Worm (Caenorhabditis elegans) whole organism, young adult: ENCODE measurements around the gene srg-50.
A peak's percentile ranks its signal among the peaks of the same experiment; 100 is the strongest.

Experiments
- B0019.2 ChIP-seq: fragments of 200-800 bp; sonication (Bioruptor generic); conservative IDR thresholded peaks from 2 replicates; pipeline ENCODE4 v1.3.6; 2022; ENCODE audit warnings: missing genetic modification reagents, missing genetic modification characterization, missing compliant biosample characterization
- B0035.1 ChIP-seq: sonication (generic microtip); optimal IDR thresholded peaks from 2 replicates; lab custom pipeline; 2016; ENCODE audit warnings: missing genetic modification characterization, mild to moderate bottlenecking, missing compliant biosample characterization, missing genotype, missing genetic modification reagents
- B0261.1 ChIP-seq: sonication (generic microtip); optimal IDR thresholded peaks from 2 replicates; lab custom pipeline; 2016; ENCODE audit warnings: mild to moderate bottlenecking, missing genetic modification characterization, moderate library complexity, missing compliant biosample characterization
- D2030.7 ChIP-seq: fragments of 200-800 bp; sonication (Bioruptor generic); IDR thresholded peaks from 2 replicates; pipeline ENCODE4 v1.3.6; 2022; ENCODE audit warnings: missing genetic modification reagents, missing genetic modification characterization, missing compliant biosample characterization
- F10E7.11 ChIP-seq: sonication (generic microtip); optimal IDR thresholded peaks from 2 replicates; lab custom pipeline; 2017; ENCODE audit warnings: mild to moderate bottlenecking, missing genetic modification characterization, moderate library complexity, missing compliant biosample characterization
- F22D6.2 ChIP-seq: sonication (generic microtip); optimal IDR thresholded peaks from 2 replicates; lab custom pipeline; 2016; ENCODE audit warnings: mild to moderate bottlenecking, missing genetic modification characterization, missing compliant biosample characterization
- T26A5.8 ChIP-seq: sonication (generic microtip); optimal IDR thresholded peaks from 2 replicates; lab custom pipeline; 2016; ENCODE audit warnings: missing genetic modification characterization, missing compliant biosample characterization
- Y53G8AR.9 ChIP-seq: fragments of 200-800 bp; sonication (Bioruptor generic); conservative IDR thresholded peaks from 2 replicates; pipeline ENCODE4 v1.3.6; 2022; ENCODE audit warnings: missing genetic modification reagents, missing genetic modification characterization, missing compliant biosample characterization
- Y67H2A.10 ChIP-seq: fragments of 200-800 bp; sonication (Bioruptor generic); conservative IDR thresholded peaks from 2 replicates; pipeline ENCODE4 v1.3.6; 2022; ENCODE audit warnings: missing genetic modification reagents, missing genetic modification characterization, missing compliant biosample characterization
- Y95B8A.8 ChIP-seq: fragments of 200-800 bp; sonication (Bioruptor generic); IDR thresholded peaks from 2 replicates; pipeline ENCODE4 v1.3.6; 2022; ENCODE audit warnings: missing genetic modification reagents, missing genetic modification characterization, missing compliant biosample characterization
- akir-1 ChIP-seq: fragments of 200-800 bp; sonication (Bioruptor generic); optimal IDR thresholded peaks from 2 replicates; lab custom pipeline; 2018; ENCODE audit warnings: mild to moderate bottlenecking, missing genetic modification characterization, moderate library complexity, missing compliant biosample characterization
- ama-1 ChIP-seq, 3 experiments: fragments of 150-350 bp in 1 of 3; sonication (generic microtip) in 2 of 3; optimal IDR thresholded peaks; 2 replicates each; lab custom pipeline; 2014 to 2018; ENCODE audit warnings: missing biosample characterization in 2 of 3, missing genetic modification characterization in 2 of 3, missing genetic modification reagents in 2 of 3
- athp-1 ChIP-seq: sonication (generic microtip); optimal IDR thresholded peaks from 2 replicates; lab custom pipeline; 2017; ENCODE audit warnings: mild to moderate bottlenecking, missing genetic modification characterization, missing compliant biosample characterization
- attf-5 ChIP-seq: fragments of 200-800 bp; sonication (Bioruptor generic); optimal IDR thresholded peaks from 2 replicates; lab custom pipeline; 2018; ENCODE audit warnings: mild to moderate bottlenecking, missing genetic modification characterization, missing compliant biosample characterization
- attf-6 ChIP-seq: fragments of 200-800 bp; sonication (Bioruptor generic); IDR thresholded peaks from 2 replicates; pipeline ENCODE4 v1.3.6; 2022; ENCODE audit warnings: missing genetic modification reagents, missing genetic modification characterization, missing compliant biosample characterization
- bed-2 ChIP-seq: fragments of 200-800 bp; sonication (Bioruptor generic); IDR thresholded peaks from 2 replicates; pipeline ENCODE4 v1.3.6; 2022; ENCODE audit warnings: missing genetic modification reagents, missing genetic modification characterization, missing compliant biosample characterization
- cebp-2 ChIP-seq: fragments of 200-800 bp; sonication (Bioruptor generic); IDR thresholded peaks from 2 replicates; pipeline ENCODE4 v1.3.6; 2022; ENCODE audit warnings: missing genetic modification characterization, missing compliant biosample characterization
- ceh-100 ChIP-seq: fragments of 200-800 bp; sonication (Bioruptor generic); IDR thresholded peaks from 2 replicates; pipeline ENCODE4 v1.3.6; 2022; ENCODE audit warnings: missing genetic modification reagents, missing genetic modification characterization, missing compliant biosample characterization
- die-1 ChIP-seq: sonication (generic microtip); optimal IDR thresholded peaks from 2 replicates; lab custom pipeline; 2016; ENCODE audit warnings: missing genotype, mild to moderate bottlenecking, missing genetic modification characterization, missing compliant biosample characterization
- dpl-1 ChIP-seq: fragments of 150-350 bp; optimal IDR thresholded peaks from 2 replicates; lab custom pipeline; 2014; ENCODE audit warnings: missing biosample characterization, missing genetic modification reagents, missing genetic modification characterization
- egl-44 ChIP-seq: fragments of 200-800 bp; sonication (Bioruptor generic); IDR thresholded peaks from 2 replicates; pipeline ENCODE4 v1.3.6; 2022; ENCODE audit warnings: missing genetic modification reagents, missing genetic modification characterization, missing compliant biosample characterization
- gei-17 ChIP-seq: fragments of 200-800 bp; sonication (Bioruptor generic); optimal IDR thresholded peaks from 2 replicates; lab custom pipeline; 2018; ENCODE audit warnings: mild to moderate bottlenecking, missing genetic modification characterization, missing compliant biosample characterization
- him-1 ChIP-seq: sonication (generic microtip); optimal IDR thresholded peaks from 2 replicates; lab custom pipeline; 2016; ENCODE audit warnings: missing genotype, missing genetic modification reagents, missing genetic modification characterization, missing compliant biosample characterization
- hlh-12 ChIP-seq: sonication (generic microtip); optimal IDR thresholded peaks from 2 replicates; lab custom pipeline; 2016; ENCODE audit warnings: missing genetic modification characterization, missing compliant biosample characterization
- lin-26 ChIP-seq: fragments of 200-800 bp; sonication (Bioruptor generic); IDR thresholded peaks from 2 replicates; pipeline ENCODE4 v1.3.6; 2022; ENCODE audit warnings: missing genetic modification reagents, missing genetic modification characterization, missing compliant biosample characterization
- lin-35 ChIP-seq, 3 experiments: fragments of 150-350 bp in 2 of 3; sonication (generic microtip) in 1 of 3; optimal IDR thresholded peaks; 2 replicates each; lab custom pipeline; 2014 to 2018; ENCODE audit warnings: missing biosample characterization in 3 of 3, missing genetic modification characterization in 3 of 3, missing genetic modification reagents in 3 of 3
- lir-1 ChIP-seq: fragments of 200-800 bp; sonication (Bioruptor generic); conservative IDR thresholded peaks from 2 replicates; pipeline ENCODE4 v1.3.6; 2022; ENCODE audit warnings: missing genetic modification reagents, missing genetic modification characterization, missing compliant biosample characterization
- madf-3 ChIP-seq: fragments of 200-800 bp; sonication (Bioruptor generic); IDR thresholded peaks from 2 replicates; pipeline ENCODE4 v1.3.6; 2022; ENCODE audit warnings: missing genetic modification reagents, missing genetic modification characterization, missing compliant biosample characterization
- madf-6 ChIP-seq: fragments of 200-800 bp; sonication (Bioruptor generic); IDR thresholded peaks from 2 replicates; pipeline ENCODE4 v1.3.6; 2022; ENCODE audit warnings: missing genetic modification reagents, missing genetic modification characterization, missing compliant biosample characterization
- madf-8 ChIP-seq: fragments of 200-800 bp; sonication (Bioruptor generic); conservative IDR thresholded peaks from 2 replicates; pipeline ENCODE4 v1.3.6; 2022; ENCODE audit warnings: missing genetic modification reagents, missing genetic modification characterization, missing compliant biosample characterization
- mel-28 ChIP-seq: sonication (generic microtip); optimal IDR thresholded peaks from 2 replicates; lab custom pipeline; 2016; ENCODE audit warnings: borderline replicate concordance, mild to moderate bottlenecking, missing genetic modification characterization, missing compliant biosample characterization
- mes-4 ChIP-seq: sonication (generic microtip); optimal IDR thresholded peaks from 2 replicates; lab custom pipeline; 2016; ENCODE audit warnings: missing genotype, missing genetic modification characterization, missing compliant biosample characterization
- nhr-120 ChIP-seq: fragments of 200-800 bp; sonication (Bioruptor generic); IDR thresholded peaks from 2 replicates; pipeline ENCODE4 v1.3.6; 2022; ENCODE audit warnings: missing genetic modification characterization, missing compliant biosample characterization
- nhr-179 ChIP-seq: sonication (generic microtip); optimal IDR thresholded peaks from 2 replicates; lab custom pipeline; 2016; ENCODE audit warnings: mild to moderate bottlenecking, missing genetic modification characterization, missing compliant biosample characterization
- nhr-90 ChIP-seq: sonication (generic microtip); optimal IDR thresholded peaks from 2 replicates; lab custom pipeline; 2016; ENCODE audit warnings: missing genotype, mild to moderate bottlenecking, missing genetic modification characterization, missing compliant biosample characterization
- pbrm-1 ChIP-seq: fragments of 200-800 bp; sonication (Bioruptor generic); IDR thresholded peaks from 2 replicates; pipeline ENCODE4 v1.3.6; 2022; ENCODE audit warnings: missing genetic modification reagents, missing genetic modification characterization, missing compliant biosample characterization
- rcor-1 ChIP-seq: fragments of 200-800 bp; sonication (Bioruptor generic); IDR thresholded peaks from 2 replicates; pipeline ENCODE4 v1.3.6; 2022; ENCODE audit warnings: missing genetic modification reagents, missing genetic modification characterization, missing compliant biosample characterization
- rec-8 ChIP-seq, 2 experiments: sonication (generic microtip); optimal IDR thresholded peaks; 2 replicates each; lab custom pipeline; 2016; ENCODE audit warnings: mild to moderate bottlenecking in 2 of 2, missing genetic modification characterization in 2 of 2, missing genetic modification reagents in 2 of 2, missing genotype in 2 of 2, missing biosample characterization in 1 of 2, missing compliant biosample characterization in 1 of 2, moderate library complexity in 1 of 2
- snpc-1.1 ChIP-seq: sonication (generic microtip); optimal IDR thresholded peaks from 2 replicates; lab custom pipeline; 2017; ENCODE audit warnings: missing genetic modification characterization, mild to moderate bottlenecking, missing compliant biosample characterization, antibody characterized with exemption, moderate library complexity, missing genotype, missing genetic modification reagents; ENCODE audit not compliant: insufficient read depth
- tbp1 ChIP-seq: fragments of 200-800 bp; sonication (Bioruptor generic); optimal IDR thresholded peaks from 2 replicates; lab custom pipeline; 2018; ENCODE audit warnings: mild to moderate bottlenecking, missing genetic modification characterization, missing compliant biosample characterization
- tbx-9 ChIP-seq: sonication (generic microtip); optimal IDR thresholded peaks from 2 replicates; lab custom pipeline; 2016; ENCODE audit warnings: borderline replicate concordance, missing genetic modification characterization, inconsistent platforms, missing compliant biosample characterization
- unc-130 ChIP-seq: sonication (generic microtip); optimal IDR thresholded peaks from 2 replicates; lab custom pipeline; 2016; ENCODE audit warnings: missing genetic modification reagents, missing genetic modification characterization, missing compliant biosample characterization
- unc-62 ChIP-seq: fragments of 150-350 bp; optimal IDR thresholded peaks from 2 replicates; lab custom pipeline; 2014; ENCODE audit warnings: missing biosample characterization, missing genetic modification reagents, missing genetic modification characterization

srg-50 gene

ce11 chrIV:7043430-7043829, 31.5 kb downstream of the srg-50 start (continued):
- TF ChIP-seq madf-8 (GFP tag; lab: Robert Waterston, UW): peak; percentile 38
- TF ChIP-seq bed-2 (GFP tag; lab: Robert Waterston, UW): no peak
- TF ChIP-seq B0035.1 (tag; lab: Kevin White, UChicago): no peak
- no peak for TF ChIP-seq Y67H2A.10 (GFP tag; lab: Robert Waterston, UW)
- peak; percentile 27 for TF ChIP-seq mes-4 (tag; lab: Kevin White, UChicago)
- TF ChIP-seq unc-62 (GFP tag; lab: Kevin White, UChicago): no peak
- TF ChIP-seq akir-1 (GFP tag; lab: Kevin White, UChicago): no peak
- TF ChIP-seq cebp-2 (GFP tag; lab: Robert Waterston, UW): 0 out of 2 replicates have a peak, but pooled peaks have one; percentile 70
- TF ChIP-seq ceh-100 (GFP tag; lab: Robert Waterston, UW): peak; percentile 66; the same call in 1 of the 2 replicates
- TF ChIP-seq tbx-9 (tag; lab: Kevin White, UChicago): no peak
- TF ChIP-seq T26A5.8: peak; percentile 51
- no peak for TF ChIP-seq egl-44 (GFP tag; lab: Robert Waterston, UW)
- TF ChIP-seq madf-6 (GFP tag; lab: Robert Waterston, UW): peak; percentile 90
- TF ChIP-seq nhr-90 (tag; lab: Kevin White, UChicago): no peak
- peak; percentile 55 for TF ChIP-seq athp-1
- peak; percentile 6 for TF ChIP-seq B0261.1 (tag; lab: Kevin White, UChicago)
- TF ChIP-seq lin-26 (GFP tag; lab: Robert Waterston, UW): peak; percentile 47; the same call in 1 of the 2 replicates
- TF ChIP-seq snpc-1.1 (tag; lab: Kevin White, UChicago): peak; percentile 59
- TF ChIP-seq gei-17 (GFP tag; lab: Kevin White, UChicago): no peak
- TF ChIP-seq mel-28: no peak
- TF ChIP-seq madf-3 (GFP tag; lab: Robert Waterston, UW): peak; percentile 69; the same call in 1 of the 2 replicates
- TF ChIP-seq ama-1 (optimal IDR thresholded peaks at IDR 0.05; lab: Kevin White, UChicago): no peak
- peak; percentile 39 to 80 for TF ChIP-seq ama-1 (GFP tag; optimal IDR thresholded peaks at IDR 0.05; lab: Kevin White, UChicago)
- no peak for TF ChIP-seq lir-1 (GFP tag; lab: Robert Waterston, UW)
- no peak for TF ChIP-seq B0019.2
- no peak for TF ChIP-seq dpl-1 (GFP tag; lab: Kevin White, UChicago)
- TF ChIP-seq Y95B8A.8 (GFP tag; lab: Robert Waterston, UW): peak; percentile 84
- no peak for TF ChIP-seq nhr-120
- TF ChIP-seq him-1: peak; percentile 38
- TF ChIP-seq nhr-179 (tag; lab: Kevin White, UChicago): no peak
- peak; percentile 30 to 60 for TF ChIP-seq rec-8 (tag; optimal IDR thresholded peaks at IDR 0.05; lab: Kevin White, UChicago)
- TF ChIP-seq D2030.7 (GFP tag; lab: Robert Waterston, UW): peak; percentile 60
- TF ChIP-seq rcor-1 (GFP tag; lab: Robert Waterston, UW): peak; percentile 82
- TF ChIP-seq die-1: peak; percentile 28
- TF ChIP-seq F22D6.2 (tag; lab: Kevin White, UChicago): no peak
- peak in 1 of 3 experiments; percentile 4 for TF ChIP-seq lin-35 (GFP tag; optimal IDR thresholded peaks at IDR 0.05; lab: Kevin White, UChicago)
- TF ChIP-seq attf-6 (GFP tag; lab: Robert Waterston, UW): peak; percentile 83
- TF ChIP-seq unc-130 (GFP tag; lab: Kevin White, UChicago): peak; percentile 92
- peak; percentile 72 for TF ChIP-seq F10E7.11 (tag; lab: Kevin White, UChicago)
- peak; percentile 35 for TF ChIP-seq tbp1 (GFP tag; lab: Kevin White, UChicago)
- no peak for TF ChIP-seq hlh-12 (tag; lab: Kevin White, UChicago)
- TF ChIP-seq Y53G8AR.9 (GFP tag; lab: Robert Waterston, UW): peak; percentile 94
- TF ChIP-seq pbrm-1: peak; percentile 60; the same call in 1 of the 2 replicates
- no peak for TF ChIP-seq attf-5 (GFP tag; lab: Kevin White, UChicago)
